Worm (Caenorhabditis elegans) whole organism, early embryonic: Measurements from ENCODE around the gene C34E10.10.
A peak's percentile ranks its signal among the peaks of the same experiment; 100 is the strongest.

ENCODE experiments used
- B0310.2 ChIP-seq: sonication (generic microtip); optimal IDR thresholded peaks from 2 replicates; lab custom pipeline; 2016; ENCODE audit warnings: mild to moderate bottlenecking, missing genetic modification characterization, missing compliant biosample characterization
- F13C5.2 ChIP-seq: sonication (generic microtip); optimal IDR thresholded peaks from 2 replicates; lab custom pipeline; 2017; ENCODE audit warnings: mild to moderate bottlenecking, missing genetic modification characterization, inconsistent platforms, missing compliant biosample characterization
- aly-1 ChIP-seq: sonication (generic microtip); optimal IDR thresholded peaks from 2 replicates; lab custom pipeline; 2016; ENCODE audit warnings: missing genetic modification characterization, missing compliant biosample characterization
- ama-1 ChIP-seq: fragments of 150-350 bp; optimal IDR thresholded peaks from 2 replicates; lab custom pipeline; 2014
- ceh-13 ChIP-seq: fragments of 200-800 bp; sonication (Bioruptor generic); optimal IDR thresholded peaks from 2 replicates; lab custom pipeline; 2018; ENCODE audit warnings: mild to moderate bottlenecking, missing genetic modification characterization, missing compliant biosample characterization
- ceh-36 ChIP-seq: sonication (generic microtip); optimal IDR thresholded peaks from 2 replicates; lab custom pipeline; 2016; ENCODE audit warnings: missing genetic modification characterization, inconsistent platforms, missing compliant biosample characterization
- ets-7 ChIP-seq: sonication (generic microtip); optimal IDR thresholded peaks from 2 replicates; lab custom pipeline; 2016; ENCODE audit warnings: missing genotype, missing genetic modification characterization, missing compliant biosample characterization
- flt-1 ChIP-seq: fragments of 200-800 bp; sonication (Bioruptor generic); IDR thresholded peaks from 2 replicates; pipeline ENCODE4 v1.3.6; 2022; ENCODE audit warnings: missing genetic modification characterization, missing compliant biosample characterization
- hmbx-1 ChIP-seq: sonication (generic microtip); optimal IDR thresholded peaks from 2 replicates; lab custom pipeline; 2016; ENCODE audit warnings: mild to moderate bottlenecking, missing genetic modification characterization, missing compliant biosample characterization
- hmg-4 ChIP-seq: fragments of 200-800 bp; sonication (Bioruptor generic); optimal IDR thresholded peaks from 2 replicates; lab custom pipeline; 2018; ENCODE audit warnings: mild to moderate bottlenecking, missing genetic modification characterization, missing compliant biosample characterization
- hnd-1 ChIP-seq: sonication (generic microtip); optimal IDR thresholded peaks from 2 replicates; lab custom pipeline; 2016; ENCODE audit warnings: missing genetic modification characterization, missing compliant biosample characterization
- pes-1 ChIP-seq: fragments of 200-800 bp; sonication (Bioruptor generic); IDR thresholded peaks from 2 replicates; pipeline ENCODE4 v1.3.6; 2022; ENCODE audit warnings: missing genetic modification reagents, missing genetic modification characterization, missing compliant biosample characterization
- scrt-1 ChIP-seq: fragments of 200-800 bp; sonication (Bioruptor generic); IDR thresholded peaks from 2 replicates; pipeline ENCODE4 v1.3.6; 2022; ENCODE audit warnings: missing genetic modification characterization, missing compliant biosample characterization
- sea-1 ChIP-seq: fragments of 200-800 bp; sonication (Bioruptor generic); conservative IDR thresholded peaks from 2 replicates; pipeline ENCODE4 v1.3.6; 2022; ENCODE audit warnings: missing genetic modification characterization, missing compliant biosample characterization
- tbx-11 ChIP-seq: fragments of 200-800 bp; sonication (Bioruptor generic); IDR thresholded peaks from 2 replicates; pipeline ENCODE4 v1.3.6; 2022; ENCODE audit warnings: missing genetic modification characterization, missing compliant biosample characterization
- tbx-37 ChIP-seq: fragments of 200-800 bp; sonication (Bioruptor generic); conservative IDR thresholded peaks from 2 replicates; pipeline ENCODE4 v1.3.6; 2022; ENCODE audit warnings: missing genetic modification reagents, missing genetic modification characterization, missing compliant biosample characterization
- tra-4 ChIP-seq: sonication (generic microtip); optimal IDR thresholded peaks from 2 replicates; lab custom pipeline; 2017; ENCODE audit warnings: missing genetic modification characterization, missing compliant biosample characterization

C34E10.10 gene

ce11 chrIII:5211137-5211648 is 16.5 kb downstream of the C34E10.10 start:
- TF ChIP-seq tbx-37 (GFP tag; lab: Robert Waterston, UW) (peak; percentile 40), pes-1 (GFP tag; lab: Robert Waterston, UW) (peak; percentile 84), sea-1 (GFP tag; lab: Robert Waterston, UW) (peak; percentile 76), B0310.2 (tag; lab: Kevin White, UChicago) (peak; percentile 63), scrt-1 (GFP tag; lab: Robert Waterston, UW) (peak; percentile 75), ets-7 (tag; lab: Kevin White, UChicago) (peak; percentile 55), hmbx-1 (peak; percentile 16), ceh-13 (peak; percentile 47), hnd-1 (tag; lab: Kevin White, UChicago) (peak; percentile 26), aly-1 (peak; percentile 90), flt-1 (peak; percentile 80), hmg-4 (GFP tag; lab: Kevin White, UChicago) (peak; percentile 93), F13C5.2 (peak; percentile 66)

ce11 chrIII:5210269-5210668 is 17.4 kb downstream of the C34E10.10 start:
- TF ChIP-seq tbx-37 (GFP tag; lab: Robert Waterston, UW): no peak
- TF ChIP-seq ama-1 (lab: Kevin White, UChicago): no peak
- TF ChIP-seq F13C5.2: no peak
- no peak for TF ChIP-seq scrt-1 (GFP tag; lab: Robert Waterston, UW)
- TF ChIP-seq B0310.2 (tag; lab: Kevin White, UChicago): no peak
- TF ChIP-seq hnd-1 (tag; lab: Kevin White, UChicago): no peak
- TF ChIP-seq tbx-11 (GFP tag; lab: Robert Waterston, UW): no peak
- TF ChIP-seq aly-1: no peak

DNA sequence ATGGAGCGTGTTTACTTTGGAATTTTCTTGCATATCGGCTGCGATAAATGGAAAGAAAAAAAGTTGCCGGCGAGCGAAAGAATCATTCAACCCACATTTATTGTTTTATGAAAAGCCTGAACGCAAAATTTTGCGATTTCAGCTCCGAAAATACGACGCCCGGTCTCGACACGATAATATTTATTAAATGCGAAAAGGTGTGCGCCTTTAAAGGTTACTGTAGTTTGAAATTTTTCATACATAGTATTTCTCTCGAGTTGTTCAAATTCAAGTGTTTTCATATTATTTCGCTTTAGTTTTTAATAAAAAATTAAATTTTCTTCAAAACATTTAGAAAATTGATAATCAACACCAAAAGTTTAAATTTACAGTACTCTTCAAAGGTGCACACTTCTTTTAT is 18.7 kb downstream of the C34E10.10 start, which contains the start of gene syx-16:
Gene syx-16, minus strand, starts transcription at position 118 of the 400 bp plus-strand sequence.
- no peak for TF ChIP-seq tbx-37 (GFP tag; lab: Robert Waterston, UW)
- TF ChIP-seq scrt-1 (GFP tag; lab: Robert Waterston, UW): no peak
- TF ChIP-seq ama-1 (lab: Kevin White, UChicago): no peak
- TF ChIP-seq tra-4 (tag; lab: Kevin White, UChicago): no peak

- TF ChIP-seq scrt-1 (GFP tag; lab: Robert Waterston, UW) (0 out of 2 replicates have a peak, but pooled peaks have one; percentile 9), ama-1 (lab: Kevin White, UChicago) (no peak)
Measured at ce11 chrIII:5206861-5207414, 20.7 kb downstream of the C34E10.10 start, which contains the start of gene morc-1. Gene morc-1, minus strand, starts transcription at chrIII:5206911.

- TF ChIP-seq ama-1 (lab: Kevin White, UChicago) (no peak), ceh-36 (tag; lab: Kevin White, UChicago) (no peak), sea-1 (GFP tag; lab: Robert Waterston, UW) (no peak), B0310.2 (tag; lab: Kevin White, UChicago) (no peak), ceh-13 (no peak), flt-1 (no peak), hmg-4 (GFP tag; lab: Kevin White, UChicago) (no peak), pes-1 (GFP tag; lab: Robert Waterston, UW) (no peak), ets-7 (tag; lab: Kevin White, UChicago) (no peak), F13C5.2 (no peak), hnd-1 (tag; lab: Kevin White, UChicago) (no peak), tbx-37 (GFP tag; lab: Robert Waterston, UW) (no peak), aly-1 (no peak), hmbx-1 (no peak), tra-4 (tag; lab: Kevin White, UChicago) (no peak), scrt-1 (GFP tag; lab: Robert Waterston, UW) (no peak), tbx-11 (GFP tag; lab: Robert Waterston, UW) (no peak)
Measured at ce11 chrIII:5203310-5203709, 24.4 kb downstream of the C34E10.10 start.

ce11 chrIII:5202641-5203040 is 25.0 kb downstream of the C34E10.10 start:
- no peak for TF ChIP-seq tbx-37 (GFP tag; lab: Robert Waterston, UW)
- no peak for TF ChIP-seq hnd-1 (tag; lab: Kevin White, UChicago)
- no peak for TF ChIP-seq ets-7 (tag; lab: Kevin White, UChicago)
- no peak for TF ChIP-seq hmbx-1
- TF ChIP-seq pes-1 (GFP tag; lab: Robert Waterston, UW): no peak
- TF ChIP-seq tra-4 (tag; lab: Kevin White, UChicago): no peak
- TF ChIP-seq sea-1 (GFP tag; lab: Robert Waterston, UW): no peak
- TF ChIP-seq F13C5.2: no peak
- no peak for TF ChIP-seq ama-1 (lab: Kevin White, UChicago)
- TF ChIP-seq tbx-11 (GFP tag; lab: Robert Waterston, UW): no peak
- no peak for TF ChIP-seq aly-1
- TF ChIP-seq ceh-13: no peak
- TF ChIP-seq hmg-4 (GFP tag; lab: Kevin White, UChicago): no peak
- no peak for TF ChIP-seq scrt-1 (GFP tag; lab: Robert Waterston, UW)
- no peak for TF ChIP-seq flt-1
- TF ChIP-seq B0310.2 (tag; lab: Kevin White, UChicago): no peak
- TF ChIP-seq ceh-36 (tag; lab: Kevin White, UChicago): no peak

DNA sequence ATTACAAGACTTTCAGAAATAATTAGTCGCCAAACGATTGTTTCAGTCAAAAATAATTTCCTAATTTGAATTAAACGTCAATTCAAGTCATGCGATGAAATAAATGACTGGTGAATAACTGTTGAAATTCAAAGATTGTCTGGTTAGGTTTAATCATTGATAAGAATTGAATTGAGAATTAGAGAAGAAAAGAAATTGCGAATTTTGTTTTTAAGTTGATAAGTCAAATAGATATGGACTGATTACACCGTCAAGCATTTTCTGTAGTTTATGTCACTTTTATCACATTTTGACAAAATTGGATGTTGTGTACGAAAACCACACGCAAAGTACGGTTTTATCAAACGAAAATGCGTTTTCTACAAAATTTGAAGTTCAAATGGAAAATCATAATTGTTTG is 26.4 kb downstream of the C34E10.10 start:
- TF ChIP-seq tbx-11 (GFP tag; lab: Robert Waterston, UW) (no peak), flt-1 (no peak), ceh-36 (tag; lab: Kevin White, UChicago) (no peak), ama-1 (lab: Kevin White, UChicago) (no peak), scrt-1 (GFP tag; lab: Robert Waterston, UW) (no peak), aly-1 (no peak), B0310.2 (tag; lab: Kevin White, UChicago) (no peak), tra-4 (tag; lab: Kevin White, UChicago) (no peak), F13C5.2 (no peak), pes-1 (GFP tag; lab: Robert Waterston, UW) (no peak), sea-1 (GFP tag; lab: Robert Waterston, UW) (no peak), ets-7 (tag; lab: Kevin White, UChicago) (no peak), hnd-1 (tag; lab: Kevin White, UChicago) (no peak)
